Fruit fly (Drosophila melanogaster): ENCODE measurements around the gene Axs.

The Axs gene

dm6 chrX:16650078-16651063 lies 33.3 kb downstream of the Axs start (continued):
- TF ChIP-seq fd96Cb (tag; optimal IDR thresholded peaks at IDR 0.05) (peak; percentile 5), grn (GFP tag; optimal IDR thresholded peaks at IDR 0.05) (no peak), bcd (GFP tag; optimal IDR thresholded peaks at IDR 0.05) (peak; percentile 0)

dm6 chrX:16648435-16648781 lies 35.3 kb downstream of the Axs start:
- TF ChIP-seq ssp (GFP tag; IDR thresholded peaks at IDR 0.05): no peak
- no peak for TF ChIP-seq fd3F (GFP tag; optimal IDR thresholded peaks at IDR 0.05)
- no peak for TF ChIP-seq slbo (GFP tag; IDR thresholded peaks at IDR 0.05)
- TF ChIP-seq vnd (GFP tag; IDR thresholded peaks at IDR 0.05; ENCODE audit: partially characterized antibody): no peak
- TF ChIP-seq abd-A (tag; optimal IDR thresholded peaks at IDR 0.05): peak; percentile 17
- TF ChIP-seq insv (GFP tag; optimal IDR thresholded peaks at IDR 0.05): peak in 1 of 2 experiments; percentile 71
- no peak for TF ChIP-seq stwl (tag; optimal IDR thresholded peaks at IDR 0.05)
- TF ChIP-seq fu2 (GFP tag; optimal IDR thresholded peaks at IDR 0.05): no peak
- TF ChIP-seq sd (tag; optimal IDR thresholded peaks at IDR 0.05): peak; percentile 62
- TF ChIP-seq cg (GFP tag; optimal IDR thresholded peaks at IDR 0.05): peak; percentile 56
- TF ChIP-seq HmgZ (tag; optimal IDR thresholded peaks at IDR 0.05): no peak
- no peak for TF ChIP-seq pb (GFP tag; optimal IDR thresholded peaks at IDR 0.05)
- TF ChIP-seq sqz (GFP tag; optimal IDR thresholded peaks at IDR 0.05): peak; percentile 20
- no peak for TF ChIP-seq CG12299 (tag; optimal IDR thresholded peaks at IDR 0.05)
- TF ChIP-seq schlank (tag; optimal IDR thresholded peaks at IDR 0.05): no peak
- 0 out of 2 replicates have a peak, but pooled peaks have one; percentile 8 for TF ChIP-seq CG32772 (GFP tag; IDR thresholded peaks at IDR 0.05)
- peak; percentile 36 for TF ChIP-seq sens (GFP tag)
- TF ChIP-seq CG7745 (tag; optimal IDR thresholded peaks at IDR 0.05): no peak
- no peak for TF ChIP-seq Sry-δ (GFP tag; optimal IDR thresholded peaks at IDR 0.05)
- TF ChIP-seq CG14965 (GFP tag; optimal IDR thresholded peaks at IDR 0.05; ENCODE audit: borderline replicate concordance): no peak
- TF ChIP-seq Nf-YA (GFP tag; IDR thresholded peaks at IDR 0.05): no peak
- TF ChIP-seq psq (GFP tag; optimal IDR thresholded peaks at IDR 0.05): no peak
- no peak for TF ChIP-seq CG1233 (GFP tag; optimal IDR thresholded peaks at IDR 0.05)
- no peak for TF ChIP-seq CG11695 (GFP tag; IDR thresholded peaks at IDR 0.05)
- TF ChIP-seq Bteb2 (GFP tag; optimal IDR thresholded peaks at IDR 0.05): no peak
- no peak for TF ChIP-seq tll (GFP tag; optimal IDR thresholded peaks at IDR 0.05)
- no peak for TF ChIP-seq CG17802 (tag; optimal IDR thresholded peaks at IDR 0.05)

dm6 chrX:16647737-16648434 lies 35.8 kb downstream of the Axs start:
- TF ChIP-seq CHES-1-like (GFP tag; optimal IDR thresholded peaks at IDR 0.05) (no peak), CG4360 (GFP tag; IDR thresholded peaks at IDR 0.05) (no peak), Nf-YC (tag; optimal IDR thresholded peaks at IDR 0.05) (no peak), CG17361 (GFP tag; IDR thresholded peaks at IDR 0.05) (no peak), Bdp1 (GFP tag; optimal IDR thresholded peaks at IDR 0.05) (no peak), CG8290 (GFP tag; optimal IDR thresholded peaks at IDR 0.05) (peak; percentile 58), CG8290 (tag; optimal IDR thresholded peaks at IDR 0.05) (no peak), D (optimal IDR thresholded peaks at IDR 0.05) (peak; percentile 2), D (GFP tag; optimal IDR thresholded peaks at IDR 0.05) (no peak), pros (GFP tag; optimal IDR thresholded peaks at IDR 0.05) (no peak), Eip74EF (GFP tag; optimal IDR thresholded peaks at IDR 0.05) (no peak), row (GFP tag; IDR thresholded peaks at IDR 0.05) (no peak), Meics (GFP tag; optimal IDR thresholded peaks at IDR 0.05) (no peak), emc (GFP tag; optimal IDR thresholded peaks at IDR 0.05) (no peak), lola (GFP tag; optimal IDR thresholded peaks at IDR 0.05) (no peak), Drgx (GFP tag; IDR thresholded peaks at IDR 0.05) (peak; percentile 15; the same call in 1 of the 2 replicates), CG17829 (tag; optimal IDR thresholded peaks at IDR 0.05) (no peak)

All from whole organism, embryonic.